Worm (Caenorhabditis elegans) whole organism, young adult: ENCODE results near the gene D1054.18.

Experiments
- B0336.3 ChIP-seq: fragments of 200-800 bp; sonication (Bioruptor generic); IDR thresholded peaks from 2 replicates; pipeline ENCODE4 v1.3.6; 2022; ENCODE audit warnings: missing genetic modification characterization, missing compliant biosample characterization
- F10E7.11 ChIP-seq: sonication (generic microtip); optimal IDR thresholded peaks from 2 replicates; lab custom pipeline; 2017; ENCODE audit warnings: mild to moderate bottlenecking, missing genetic modification characterization, moderate library complexity, missing compliant biosample characterization
- F22D6.2 ChIP-seq: sonication (generic microtip); optimal IDR thresholded peaks from 2 replicates; lab custom pipeline; 2016; ENCODE audit warnings: mild to moderate bottlenecking, missing genetic modification characterization, missing compliant biosample characterization
- F23B12.7 ChIP-seq: sonication (generic microtip); optimal IDR thresholded peaks from 2 replicates; lab custom pipeline; 2017; ENCODE audit warnings: missing genetic modification characterization, mild to moderate bottlenecking, missing compliant biosample characterization, antibody characterized with exemption, moderate library complexity; ENCODE audit not compliant: insufficient read depth
- F49E8.2 ChIP-seq: sonication (generic microtip); optimal IDR thresholded peaks from 3 replicates; lab custom pipeline; 2017; ENCODE audit warnings: missing genetic modification characterization, mild to moderate bottlenecking, missing compliant biosample characterization, antibody characterized with exemption, moderate library complexity; ENCODE audit not compliant: insufficient read depth
- Y53G8AR.9 ChIP-seq: fragments of 200-800 bp; sonication (Bioruptor generic); conservative IDR thresholded peaks from 2 replicates; pipeline ENCODE4 v1.3.6; 2022; ENCODE audit warnings: missing genetic modification reagents, missing genetic modification characterization, missing compliant biosample characterization
- Y95B8A.8 ChIP-seq: fragments of 200-800 bp; sonication (Bioruptor generic); IDR thresholded peaks from 2 replicates; pipeline ENCODE4 v1.3.6; 2022; ENCODE audit warnings: missing genetic modification reagents, missing genetic modification characterization, missing compliant biosample characterization
- ZK185.1 ChIP-seq: sonication (generic microtip); optimal IDR thresholded peaks from 2 replicates; lab custom pipeline; 2016; ENCODE audit warnings: mild to moderate bottlenecking, missing genetic modification characterization, missing compliant biosample characterization; ENCODE audit not compliant: poor library complexity, severe bottlenecking
- ama-1 ChIP-seq, 3 experiments: fragments of 150-350 bp in 1 of 3; sonication (generic microtip) in 2 of 3; optimal IDR thresholded peaks; 2 replicates each; lab custom pipeline; 2014 to 2018; ENCODE audit warnings: missing biosample characterization in 2 of 3, missing genetic modification characterization in 2 of 3, missing genetic modification reagents in 2 of 3
- atf-7 ChIP-seq: sonication (generic microtip); optimal IDR thresholded peaks from 2 replicates; lab custom pipeline; 2017; ENCODE audit warnings: mild to moderate bottlenecking, missing genetic modification characterization, missing compliant biosample characterization
- attf-5 ChIP-seq: fragments of 200-800 bp; sonication (Bioruptor generic); optimal IDR thresholded peaks from 2 replicates; lab custom pipeline; 2018; ENCODE audit warnings: mild to moderate bottlenecking, missing genetic modification characterization, missing compliant biosample characterization
- attf-6 ChIP-seq: fragments of 200-800 bp; sonication (Bioruptor generic); IDR thresholded peaks from 2 replicates; pipeline ENCODE4 v1.3.6; 2022; ENCODE audit warnings: missing genetic modification reagents, missing genetic modification characterization, missing compliant biosample characterization
- ceh-100 ChIP-seq: fragments of 200-800 bp; sonication (Bioruptor generic); IDR thresholded peaks from 2 replicates; pipeline ENCODE4 v1.3.6; 2022; ENCODE audit warnings: missing genetic modification reagents, missing genetic modification characterization, missing compliant biosample characterization
- dox-1 ChIP-seq: fragments of 200-800 bp; sonication (Bioruptor generic); IDR thresholded peaks from 2 replicates; pipeline ENCODE4 v1.3.6; 2022; ENCODE audit warnings: missing genetic modification reagents, missing genetic modification characterization, missing compliant biosample characterization
- dpl-1 ChIP-seq: fragments of 150-350 bp; optimal IDR thresholded peaks from 2 replicates; lab custom pipeline; 2014; ENCODE audit warnings: missing biosample characterization, missing genetic modification reagents, missing genetic modification characterization
- egl-18 ChIP-seq: fragments of 200-800 bp; sonication (Bioruptor generic); IDR thresholded peaks from 2 replicates; pipeline ENCODE4 v1.3.6; 2022; ENCODE audit warnings: missing genetic modification reagents, missing genetic modification characterization, missing compliant biosample characterization
- ekl-4 ChIP-seq: fragments of 200-800 bp; sonication (Bioruptor generic); IDR thresholded peaks from 2 replicates; pipeline ENCODE4 v1.3.6; 2022; ENCODE audit warnings: missing genetic modification reagents, missing genetic modification characterization, missing compliant biosample characterization
- ets-4 ChIP-seq: fragments of 200-800 bp; sonication (Bioruptor generic); optimal IDR thresholded peaks from 2 replicates; lab custom pipeline; 2018; ENCODE audit warnings: mild to moderate bottlenecking, missing genetic modification characterization, missing compliant biosample characterization
- hmg-1.2 ChIP-seq: fragments of 200-800 bp; sonication (Bioruptor generic); IDR thresholded peaks from 2 replicates; pipeline ENCODE4 v1.3.6; 2022; ENCODE audit warnings: missing genetic modification reagents, missing genetic modification characterization, missing compliant biosample characterization
- hsf-1 ChIP-seq: fragments of 200-800 bp; sonication (Bioruptor generic); IDR thresholded peaks from 2 replicates; pipeline ENCODE4 v1.3.6; 2022; ENCODE audit warnings: missing genetic modification reagents, missing genetic modification characterization, missing compliant biosample characterization
- lag-1 ChIP-seq: fragments of 200-800 bp; sonication (Bioruptor generic); IDR thresholded peaks from 2 replicates; pipeline ENCODE4 v1.3.6; 2022; ENCODE audit warnings: missing genetic modification reagents, missing genetic modification characterization, missing compliant biosample characterization
- lin-26 ChIP-seq: fragments of 200-800 bp; sonication (Bioruptor generic); IDR thresholded peaks from 2 replicates; pipeline ENCODE4 v1.3.6; 2022; ENCODE audit warnings: missing genetic modification reagents, missing genetic modification characterization, missing compliant biosample characterization
- lin-35 ChIP-seq, 3 experiments: fragments of 150-350 bp in 2 of 3; sonication (generic microtip) in 1 of 3; optimal IDR thresholded peaks; 2 replicates each; lab custom pipeline; 2014 to 2018; ENCODE audit warnings: missing biosample characterization in 3 of 3, missing genetic modification characterization in 3 of 3, missing genetic modification reagents in 3 of 3
- lin-54 ChIP-seq: fragments of 200-800 bp; sonication (Bioruptor generic); optimal IDR thresholded peaks from 2 replicates; lab custom pipeline; 2018; ENCODE audit warnings: mild to moderate bottlenecking, missing genetic modification characterization, missing compliant biosample characterization
- lsl-1 ChIP-seq: fragments of 200-800 bp; sonication (Bioruptor generic); optimal IDR thresholded peaks from 2 replicates; lab custom pipeline; 2018; ENCODE audit warnings: mild to moderate bottlenecking, missing genetic modification characterization, moderate library complexity, missing compliant biosample characterization
- madf-3 ChIP-seq: fragments of 200-800 bp; sonication (Bioruptor generic); IDR thresholded peaks from 2 replicates; pipeline ENCODE4 v1.3.6; 2022; ENCODE audit warnings: missing genetic modification reagents, missing genetic modification characterization, missing compliant biosample characterization
- madf-6 ChIP-seq: fragments of 200-800 bp; sonication (Bioruptor generic); IDR thresholded peaks from 2 replicates; pipeline ENCODE4 v1.3.6; 2022; ENCODE audit warnings: missing genetic modification reagents, missing genetic modification characterization, missing compliant biosample characterization
- madf-8 ChIP-seq: fragments of 200-800 bp; sonication (Bioruptor generic); conservative IDR thresholded peaks from 2 replicates; pipeline ENCODE4 v1.3.6; 2022; ENCODE audit warnings: missing genetic modification reagents, missing genetic modification characterization, missing compliant biosample characterization
- mcd-1 ChIP-seq: fragments of 200-800 bp; sonication (Bioruptor generic); IDR thresholded peaks from 2 replicates; pipeline ENCODE4 v1.3.6; 2022; ENCODE audit warnings: missing genetic modification reagents, missing genetic modification characterization, missing compliant biosample characterization
- nhr-27 ChIP-seq: fragments of 200-800 bp; sonication (Bioruptor generic); optimal IDR thresholded peaks from 2 replicates; lab custom pipeline; 2018; ENCODE audit warnings: mild to moderate bottlenecking, missing genetic modification characterization, moderate library complexity, missing compliant biosample characterization
- nhr-80 ChIP-seq: sonication (generic microtip); optimal IDR thresholded peaks from 2 replicates; lab custom pipeline; 2016; ENCODE audit warnings: missing genetic modification characterization, missing compliant biosample characterization
- rcor-1 ChIP-seq: fragments of 200-800 bp; sonication (Bioruptor generic); IDR thresholded peaks from 2 replicates; pipeline ENCODE4 v1.3.6; 2022; ENCODE audit warnings: missing genetic modification reagents, missing genetic modification characterization, missing compliant biosample characterization
- rec-8 ChIP-seq, 2 experiments: sonication (generic microtip); optimal IDR thresholded peaks; 2 replicates each; lab custom pipeline; 2016; ENCODE audit warnings: mild to moderate bottlenecking in 2 of 2, missing genetic modification characterization in 2 of 2, missing genetic modification reagents in 2 of 2, missing genotype in 2 of 2, missing biosample characterization in 1 of 2, missing compliant biosample characterization in 1 of 2, moderate library complexity in 1 of 2
- snpc-1.1 ChIP-seq: sonication (generic microtip); optimal IDR thresholded peaks from 2 replicates; lab custom pipeline; 2017; ENCODE audit warnings: missing genetic modification characterization, mild to moderate bottlenecking, missing compliant biosample characterization, antibody characterized with exemption, moderate library complexity, missing genotype, missing genetic modification reagents; ENCODE audit not compliant: insufficient read depth
- snpc-1.3 ChIP-seq: sonication (generic microtip); optimal IDR thresholded peaks from 2 replicates; lab custom pipeline; 2017; ENCODE audit warnings: missing genetic modification characterization, mild to moderate bottlenecking, missing compliant biosample characterization, antibody characterized with exemption, moderate library complexity, missing genotype, missing genetic modification reagents; ENCODE audit not compliant: insufficient read depth
- snpc-4 ChIP-seq, 5 experiments: fragments of 150-350 bp in 1 of 5; sonication (generic microtip) in 4 of 5; optimal IDR thresholded peaks; 2 replicates each; lab custom pipeline; 2014 to 2018; ENCODE audit warnings: missing genetic modification characterization in 5 of 5, missing biosample characterization in 3 of 5, antibody characterized with exemption in 2 of 5, mild to moderate bottlenecking in 2 of 5, missing compliant biosample characterization in 2 of 5, missing genotype in 2 of 5, moderate library complexity in 2 of 5, missing genetic modification reagents in 1 of 5
- sptf-2 ChIP-seq: fragments of 200-800 bp; sonication (Bioruptor generic); optimal IDR thresholded peaks from 2 replicates; lab custom pipeline; 2018; ENCODE audit warnings: mild to moderate bottlenecking, missing genetic modification characterization, missing compliant biosample characterization
- tbp1 ChIP-seq: fragments of 200-800 bp; sonication (Bioruptor generic); optimal IDR thresholded peaks from 2 replicates; lab custom pipeline; 2018; ENCODE audit warnings: mild to moderate bottlenecking, missing genetic modification characterization, missing compliant biosample characterization
- tbx-9 ChIP-seq: sonication (generic microtip); optimal IDR thresholded peaks from 2 replicates; lab custom pipeline; 2016; ENCODE audit warnings: borderline replicate concordance, missing genetic modification characterization, inconsistent platforms, missing compliant biosample characterization
- zfh-2 ChIP-seq: fragments of 200-800 bp; sonication (Bioruptor generic); conservative IDR thresholded peaks from 2 replicates; pipeline ENCODE4 v1.3.6; 2022; ENCODE audit warnings: missing genetic modification reagents, missing genetic modification characterization, missing compliant biosample characterization
- ztf-22 ChIP-seq: fragments of 200-800 bp; sonication (Bioruptor generic); optimal IDR thresholded peaks from 2 replicates; lab custom pipeline; 2018; ENCODE audit warnings: mild to moderate bottlenecking, missing genetic modification characterization, moderate library complexity, missing compliant biosample characterization
- ztf-25 ChIP-seq: fragments of 200-800 bp; sonication (Bioruptor generic); IDR thresholded peaks from 2 replicates; pipeline ENCODE4 v1.3.6; 2022; ENCODE audit warnings: missing genetic modification reagents, missing genetic modification characterization, missing compliant biosample characterization
- ztf-28 ChIP-seq: fragments of 200-800 bp; sonication (Bioruptor generic); IDR thresholded peaks from 2 replicates; pipeline ENCODE4 v1.3.6; 2022; ENCODE audit warnings: missing genetic modification reagents, missing genetic modification characterization, missing compliant biosample characterization
- ztf-3 ChIP-seq: fragments of 200-800 bp; sonication (Bioruptor generic); optimal IDR thresholded peaks from 2 replicates; lab custom pipeline; 2018; ENCODE audit warnings: mild to moderate bottlenecking, missing genetic modification characterization, missing compliant biosample characterization

Gene D1054.18

DNA sequence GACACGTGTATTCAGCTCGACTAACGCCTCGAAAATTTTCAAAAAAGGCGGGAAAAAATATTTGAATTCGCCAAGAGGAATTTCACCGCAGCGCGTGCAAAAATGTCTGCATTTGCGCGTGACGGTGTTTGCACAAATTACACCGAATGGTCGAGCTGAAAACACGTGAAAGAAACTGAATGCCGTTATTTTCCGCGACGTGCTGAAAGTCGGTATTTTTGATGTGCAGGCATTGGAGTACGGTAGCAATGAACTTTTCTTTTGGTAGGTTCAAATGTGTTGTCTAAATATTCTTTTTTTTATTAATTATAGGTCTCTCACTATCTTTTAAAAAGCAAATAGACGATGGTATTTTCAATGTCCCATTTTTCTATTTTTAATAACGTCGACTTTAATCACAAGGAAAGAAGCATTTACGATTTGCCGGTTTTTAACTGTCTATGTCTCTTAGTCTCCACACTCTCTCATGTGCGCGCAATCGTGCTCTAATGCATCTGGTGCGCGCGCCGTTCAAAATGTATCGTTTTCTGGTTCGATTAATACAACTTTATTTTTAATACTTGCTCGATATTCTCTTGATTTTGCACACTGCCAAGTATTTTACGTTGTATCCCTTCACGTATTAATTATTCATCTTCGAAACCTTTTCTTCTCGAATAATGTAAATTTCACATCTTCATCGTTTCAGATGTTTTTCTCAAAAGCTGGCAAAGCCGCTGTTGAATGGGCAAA, 12.6 kb upstream of the D1054.18 start, which contains the start of the genes C29A12.1 and lig-1:
Gene C29A12.1, minus strand, starts transcription at position 63 of the 732 bp plus-strand sequence.
Gene lig-1, plus strand, starts transcription at position 682 of the 732 bp plus-strand sequence.
- TF ChIP-seq nhr-80 (no peak), ztf-22 (GFP tag; lab: Kevin White, UChicago) (no peak), F23B12.7 (tag; lab: Kevin White, UChicago) (peak; percentile 27), tbx-9 (tag; lab: Kevin White, UChicago) (no peak), lin-54 (GFP tag; lab: Kevin White, UChicago) (peak; percentile 55), atf-7 (no peak), ama-1 (optimal IDR thresholded peaks at IDR 0.05; lab: Kevin White, UChicago) (no peak), ama-1 (GFP tag; optimal IDR thresholded peaks at IDR 0.05; lab: Kevin White, UChicago) (no peak), madf-3 (GFP tag; lab: Robert Waterston, UW) (peak; percentile 83), F49E8.2 (tag; lab: Kevin White, UChicago) (peak; percentile 73), ekl-4 (GFP tag; lab: Robert Waterston, UW) (peak; percentile 25; the same call in 1 of the 2 replicates), hsf-1 (GFP tag; lab: Robert Waterston, UW) (0 out of 2 replicates have a peak, but pooled peaks have one; percentile 57), rec-8 (tag; optimal IDR thresholded peaks at IDR 0.05; lab: Kevin White, UChicago) (no peak), B0336.3 (no peak), tbp1 (GFP tag; lab: Kevin White, UChicago) (no peak), ZK185.1 (no peak), dox-1 (peak; percentile 79), ets-4 (GFP tag; lab: Kevin White, UChicago) (no peak), rcor-1 (peak; percentile 45; the same call in 1 of the 2 replicates), lin-26 (GFP tag; lab: Robert Waterston, UW) (0 out of 2 replicates have a peak, but pooled peaks have one; percentile 18), nhr-27 (tag; lab: Kevin White, UChicago) (no peak), ztf-28 (GFP tag; lab: Robert Waterston, UW) (no peak), snpc-1.1 (tag; lab: Kevin White, UChicago) (no peak), mcd-1 (GFP tag; lab: Robert Waterston, UW) (peak; percentile 68), ztf-3 (GFP tag; lab: Kevin White, UChicago) (no peak), attf-5 (GFP tag; lab: Kevin White, UChicago) (peak; percentile 44), sptf-2 (GFP tag; lab: Kevin White, UChicago) (no peak), lag-1 (GFP tag; lab: Robert Waterston, UW) (no peak), ceh-100 (GFP tag; lab: Robert Waterston, UW) (0 out of 2 replicates have a peak, but pooled peaks have one; percentile 35), F10E7.11 (tag; lab: Kevin White, UChicago) (no peak), dpl-1 (peak; percentile 30), madf-8 (GFP tag; lab: Robert Waterston, UW) (peak; percentile 65), snpc-4 (GFP tag; optimal IDR thresholded peaks at IDR 0.05; lab: Kevin White, UChicago) (no peak), snpc-4 (tag; optimal IDR thresholded peaks at IDR 0.05; lab: Kevin White, UChicago) (no peak), hmg-1.2 (peak; percentile 66; the same call in 1 of the 2 replicates), attf-6 (no peak), zfh-2 (no peak), lsl-1 (GFP tag; lab: Kevin White, UChicago) (peak; percentile 87), egl-18 (GFP tag; lab: Robert Waterston, UW) (no peak), madf-6 (peak; percentile 83), Y95B8A.8 (GFP tag; lab: Robert Waterston, UW) (0 out of 2 replicates have a peak, but pooled peaks have one; percentile 8), ztf-25 (no peak), lin-35 (GFP tag; optimal IDR thresholded peaks at IDR 0.05; lab: Kevin White, UChicago) (no peak), F22D6.2 (tag; lab: Kevin White, UChicago) (no peak), Y53G8AR.9 (GFP tag; lab: Robert Waterston, UW) (no peak), snpc-1.3 (no peak)
